Fruit fly (Drosophila melanogaster) whole organism, adult: Measurements from ENCODE around the gene shakB.

ENCODE experiments used
- CG11617 ChIP-seq: fragments of 200-800 bp; sonication (Bioruptor generic); optimal IDR thresholded peaks from 2 replicates; lab custom pipeline; 2017; ENCODE audit warnings: mild to moderate bottlenecking, missing biosample characterization, missing genetic modification reagents, missing genetic modification characterization
- CG12768 ChIP-seq: fragments of 200-800 bp; sonication (Bioruptor generic); optimal IDR thresholded peaks from 2 replicates; lab custom pipeline; 2017; ENCODE audit warnings: missing biosample characterization, missing genetic modification characterization, mild to moderate bottlenecking, moderate library complexity, missing genetic modification reagents
- CG14711 ChIP-seq: fragments of 200-800 bp; sonication (Bioruptor generic); optimal IDR thresholded peaks from 2 replicates; lab custom pipeline; 2018; ENCODE audit warnings: missing biosample characterization, mild to moderate bottlenecking, missing genetic modification characterization, moderate library complexity
- CG33017 ChIP-seq: fragments of 200-800 bp; sonication (Bioruptor generic); optimal IDR thresholded peaks from 2 replicates; lab custom pipeline; 2018; ENCODE audit warnings: missing biosample characterization, mild to moderate bottlenecking, missing genetic modification characterization, moderate library complexity
- CG5204 ChIP-seq: fragments of 200-800 bp; sonication (Bioruptor generic); optimal IDR thresholded peaks from 2 replicates; lab custom pipeline; 2016; ENCODE audit warnings: missing biosample characterization, missing genetic modification characterization
- Crg-1 ChIP-seq: fragments of 200-800 bp; sonication (Bioruptor generic); optimal IDR thresholded peaks from 2 replicates; lab custom pipeline; 2016; ENCODE audit warnings: missing biosample characterization, missing genetic modification characterization
- Hr96 ChIP-seq: fragments of 200-800 bp; sonication (Bioruptor generic); optimal IDR thresholded peaks from 2 replicates; lab custom pipeline; 2016; ENCODE audit warnings: missing biosample characterization, missing genetic modification characterization
- Mnt ChIP-seq: fragments of 200-800 bp; sonication (Bioruptor generic); optimal IDR thresholded peaks from 2 replicates; lab custom pipeline; 2016; ENCODE audit warnings: missing biosample characterization, mild to moderate bottlenecking, missing genetic modification characterization
- cic ChIP-seq: fragments of 200-800 bp; sonication (Bioruptor generic); optimal IDR thresholded peaks from 2 replicates; lab custom pipeline; 2017; ENCODE audit warnings: missing biosample characterization, mild to moderate bottlenecking, missing genetic modification characterization, moderate library complexity
- kay ChIP-seq: fragments of 200-800 bp; sonication (Bioruptor generic); peaks from one replicate; lab custom pipeline; 2016; ENCODE audit warnings: missing biosample characterization, missing genetic modification characterization, borderline replicate concordance
- ovo ChIP-seq: fragments of 200-800 bp; sonication (Bioruptor generic); optimal IDR thresholded peaks from 2 replicates; lab custom pipeline; 2016; ENCODE audit warnings: missing biosample characterization, missing genetic modification characterization
- tj ChIP-seq: fragments of 200-800 bp; sonication (Bioruptor generic); optimal IDR thresholded peaks from 3 replicates; lab custom pipeline; 2017; ENCODE audit warnings: missing biosample characterization, mild to moderate bottlenecking, missing genetic modification characterization, moderate library complexity

dm6 chrX:20923787-20924186 is 3.1 kb downstream of the shakB start:
- no peak for TF ChIP-seq cic (GFP tag; lab: Kevin White, UChicago)
- TF ChIP-seq CG5204 = no peak
- no peak for TF ChIP-seq Hr96
- no peak for TF ChIP-seq CG33017
- no peak for TF ChIP-seq Crg-1 (GFP tag; lab: Kevin White, UChicago)
- no peak for TF ChIP-seq kay (GFP tag; lab: Kevin White, UChicago)
- TF ChIP-seq Mnt (GFP tag; lab: Kevin White, UChicago) = no peak
- no peak for TF ChIP-seq CG14711
- TF ChIP-seq tj (GFP tag; lab: Kevin White, UChicago) = no peak
- no peak for TF ChIP-seq CG12768 (GFP tag; lab: Kevin White, UChicago)
- no peak for TF ChIP-seq ovo
- TF ChIP-seq CG11617 (GFP tag; lab: Kevin White, UChicago) = no peak
